Fruit fly (Drosophila melanogaster): ENCODE data around the gene CDK2AP1.

Gene CDK2AP1

dm6 chrX:11140163-11140562, 2.5 kb downstream of the CDK2AP1 start, which contains the start of gene ssp7:
Gene ssp7, minus strand, starts transcription at chrX:11140263.
- TF ChIP-seq aop (GFP tag; IDR thresholded peaks at IDR 0.05) (no peak), CG34376 (GFP tag; optimal IDR thresholded peaks at IDR 0.05) (peak; percentile 20)

- TF ChIP-seq CG7839 (tag; optimal IDR thresholded peaks at IDR 0.05) (peak; percentile 46), dpn (GFP tag; optimal IDR thresholded peaks at IDR 0.05) (peak in 1 of 2 experiments; percentile 8), knrl (GFP tag; IDR thresholded peaks at IDR 0.05; ENCODE audit: partially characterized antibody) (no peak), dmrt99B (tag; optimal IDR thresholded peaks at IDR 0.05) (peak; percentile 50), vvl (GFP tag; IDR thresholded peaks at IDR 0.05) (no peak)
These were observed 4.3 kb downstream of the CDK2AP1 start, which contains the start of the genes CG15199 and CG15202 for dm6 chrX:11141785-11142591. Gene CG15199, minus strand, starts transcription at chrX:11141835. Gene CG15202, plus strand, starts transcription at chrX:11142541.

- TF ChIP-seq kah (GFP tag; optimal IDR thresholded peaks at IDR 0.05): no peak
- no peak for TF ChIP-seq yki (optimal IDR thresholded peaks at IDR 0.05)
- 0 out of 3 replicates have a peak, but pooled peaks have one; percentile 25 for TF ChIP-seq z (GFP tag; IDR thresholded peaks at IDR 0.05)
These were observed 6.2 kb downstream of the CDK2AP1 start, which contains the start of gene CG15201 for dm6 chrX:11143820-11144219. Gene CG15201, plus strand, starts transcription at chrX:11144120.

dm6 chrX:11144575-11144974, 6.9 kb downstream of the CDK2AP1 start:
- TF ChIP-seq CG6272 (GFP tag; IDR thresholded peaks at IDR 0.05) (no peak), CG7963 (GFP tag; IDR thresholded peaks at IDR 0.05; ENCODE audit: partially characterized antibody) (0 out of 3 replicates have a peak, but pooled peaks have one; percentile 33), CG4730 (GFP tag; IDR thresholded peaks at IDR 0.05) (no peak), NfI (GFP tag; optimal IDR thresholded peaks at IDR 0.05) (no peak), D19B (GFP tag; optimal IDR thresholded peaks at IDR 0.05) (peak; percentile 43), CG2199 (GFP tag; IDR thresholded peaks at IDR 0.05) (0 out of 3 replicates have a peak, but pooled peaks have one; percentile 63), CG14860 (GFP tag; IDR thresholded peaks at IDR 0.05; ENCODE audit: partially characterized antibody) (peak; percentile 50; the same call in 1 of the 3 replicates), CG16813 (GFP tag; IDR thresholded peaks at IDR 0.05; ENCODE audit: partially characterized antibody) (peak; percentile 56), vnd (GFP tag; IDR thresholded peaks at IDR 0.05; ENCODE audit: partially characterized antibody) (0 out of 3 replicates have a peak, but pooled peaks have one; percentile 16)

- no peak for TF ChIP-seq Mes4 (GFP tag; optimal IDR thresholded peaks at IDR 0.05)
- TF ChIP-seq schlank (tag; optimal IDR thresholded peaks at IDR 0.05): no peak
- no peak for TF ChIP-seq jigr1 (GFP tag; IDR thresholded peaks at IDR 0.05)
- peak in 1 of 2 experiments; percentile 14 for TF ChIP-seq Pdp1 (GFP tag; optimal IDR thresholded peaks at IDR 0.05)
- peak; percentile 4 for TF ChIP-seq gro (GFP tag; optimal IDR thresholded peaks at IDR 0.05)
- TF ChIP-seq Bteb2 (GFP tag; optimal IDR thresholded peaks at IDR 0.05): no peak
- no peak for TF ChIP-seq CG31388 (GFP tag; optimal IDR thresholded peaks at IDR 0.05)
- TF ChIP-seq tll (GFP tag; optimal IDR thresholded peaks at IDR 0.05): peak in 1 of 2 experiments; percentile 18
- TF ChIP-seq CG17829 (tag; optimal IDR thresholded peaks at IDR 0.05): peak; percentile 29
- TF ChIP-seq E2f2 (GFP tag; IDR thresholded peaks at IDR 0.05): 0 out of 2 replicates have a peak, but pooled peaks have one; percentile 10
- TF ChIP-seq ase (GFP tag; IDR thresholded peaks at IDR 0.05): 0 out of 3 replicates have a peak, but pooled peaks have one; percentile 36
- 0 out of 2 replicates have a peak, but pooled peaks have one; percentile 22 for TF ChIP-seq Drgx (GFP tag; IDR thresholded peaks at IDR 0.05)
- no peak for TF ChIP-seq odd (GFP tag; optimal IDR thresholded peaks at IDR 0.05)
- TF ChIP-seq CG11247 (GFP tag; IDR thresholded peaks at IDR 0.05): no peak
- peak; percentile 14 for TF ChIP-seq Antp (GFP tag; optimal IDR thresholded peaks at IDR 0.05)
- TF ChIP-seq zfh1 (GFP tag; IDR thresholded peaks at IDR 0.05): peak; percentile 79
- TF ChIP-seq nerfin-1 (tag; optimal IDR thresholded peaks at IDR 0.05): peak; percentile 45
- peak; percentile 37 for TF ChIP-seq CG2712 (tag; optimal IDR thresholded peaks at IDR 0.05)
- TF ChIP-seq da (GFP tag; optimal IDR thresholded peaks at IDR 0.05): peak; percentile 3
- TF ChIP-seq org-1 (GFP tag; optimal IDR thresholded peaks at IDR 0.05): peak; percentile 33
- TF ChIP-seq unpg (GFP tag; optimal IDR thresholded peaks at IDR 0.05): peak; percentile 21
- TF ChIP-seq CG34376 (GFP tag; optimal IDR thresholded peaks at IDR 0.05): no peak
- peak; percentile 34 for TF ChIP-seq Fer1 (GFP tag; optimal IDR thresholded peaks at IDR 0.05)
These were observed 9.0 kb downstream of the CDK2AP1 start for dm6 chrX:11146598-11147176.

All from whole organism, embryonic.